Worm (Caenorhabditis elegans) whole organism, young adult: Measurements from ENCODE around the gene ZC487.2.

Experiments
- B0336.3 ChIP-seq: fragments of 200-800 bp; sonication (Bioruptor generic); IDR thresholded peaks from 2 replicates; pipeline ENCODE4 v1.3.6; 2022; ENCODE audit warnings: missing genetic modification characterization, missing compliant biosample characterization
- C17E4.6 ChIP-seq: fragments of 200-800 bp; sonication (Bioruptor generic); IDR thresholded peaks from 2 replicates; pipeline ENCODE4 v1.3.6; 2022; ENCODE audit warnings: missing genetic modification reagents, missing genetic modification characterization, missing compliant biosample characterization
- F55B11.4 ChIP-seq: sonication (generic microtip); optimal IDR thresholded peaks from 2 replicates; lab custom pipeline; 2016; ENCODE audit warnings: missing compliant biosample characterization, missing genetic modification characterization, borderline replicate concordance; ENCODE audit not compliant: insufficient read depth
- F57C9.4 ChIP-seq: sonication (generic microtip); optimal IDR thresholded peaks from 2 replicates; lab custom pipeline; 2017; ENCODE audit warnings: mild to moderate bottlenecking, missing genetic modification characterization, missing compliant biosample characterization
- Y53F4B.3 ChIP-seq: fragments of 200-800 bp; sonication (Bioruptor generic); IDR thresholded peaks from 2 replicates; pipeline ENCODE4 v1.3.6; 2022; ENCODE audit warnings: missing genetic modification reagents, missing genetic modification characterization, missing compliant biosample characterization
- Y67H2A.10 ChIP-seq: fragments of 200-800 bp; sonication (Bioruptor generic); conservative IDR thresholded peaks from 2 replicates; pipeline ENCODE4 v1.3.6; 2022; ENCODE audit warnings: missing genetic modification reagents, missing genetic modification characterization, missing compliant biosample characterization
- ZK185.1 ChIP-seq: sonication (generic microtip); optimal IDR thresholded peaks from 2 replicates; lab custom pipeline; 2016; ENCODE audit warnings: mild to moderate bottlenecking, missing genetic modification characterization, missing compliant biosample characterization; ENCODE audit not compliant: poor library complexity, severe bottlenecking
- ama-1 ChIP-seq, 3 experiments: fragments of 150-350 bp in 1 of 3; sonication (generic microtip) in 2 of 3; optimal IDR thresholded peaks; 2 replicates each; lab custom pipeline; 2014 to 2018; ENCODE audit warnings: missing biosample characterization in 2 of 3, missing genetic modification characterization in 2 of 3, missing genetic modification reagents in 2 of 3
- aptf-3 ChIP-seq: fragments of 200-800 bp; sonication (Bioruptor generic); IDR thresholded peaks from 2 replicates; pipeline ENCODE4 v1.3.6; 2022; ENCODE audit warnings: missing genetic modification characterization, missing compliant biosample characterization
- attf-6 ChIP-seq: fragments of 200-800 bp; sonication (Bioruptor generic); IDR thresholded peaks from 2 replicates; pipeline ENCODE4 v1.3.6; 2022; ENCODE audit warnings: missing genetic modification reagents, missing genetic modification characterization, missing compliant biosample characterization
- bed-1 ChIP-seq: fragments of 200-800 bp; sonication (Bioruptor generic); IDR thresholded peaks from 2 replicates; pipeline ENCODE4 v1.3.6; 2022; ENCODE audit warnings: missing genetic modification reagents, missing genetic modification characterization, missing compliant biosample characterization
- ccch-3 ChIP-seq: fragments of 200-800 bp; sonication (Bioruptor generic); optimal IDR thresholded peaks from 2 replicates; lab custom pipeline; 2018; ENCODE audit warnings: mild to moderate bottlenecking, missing genetic modification characterization, missing compliant biosample characterization
- ceh-100 ChIP-seq: fragments of 200-800 bp; sonication (Bioruptor generic); IDR thresholded peaks from 2 replicates; pipeline ENCODE4 v1.3.6; 2022; ENCODE audit warnings: missing genetic modification reagents, missing genetic modification characterization, missing compliant biosample characterization
- die-1 ChIP-seq: sonication (generic microtip); optimal IDR thresholded peaks from 2 replicates; lab custom pipeline; 2016; ENCODE audit warnings: missing genotype, mild to moderate bottlenecking, missing genetic modification characterization, missing compliant biosample characterization
- dox-1 ChIP-seq: fragments of 200-800 bp; sonication (Bioruptor generic); IDR thresholded peaks from 2 replicates; pipeline ENCODE4 v1.3.6; 2022; ENCODE audit warnings: missing genetic modification reagents, missing genetic modification characterization, missing compliant biosample characterization
- dpff-1 ChIP-seq: sonication (generic microtip); optimal IDR thresholded peaks from 2 replicates; lab custom pipeline; 2017; ENCODE audit warnings: mild to moderate bottlenecking, missing genetic modification characterization, missing compliant biosample characterization
- egl-44 ChIP-seq: fragments of 200-800 bp; sonication (Bioruptor generic); IDR thresholded peaks from 2 replicates; pipeline ENCODE4 v1.3.6; 2022; ENCODE audit warnings: missing genetic modification reagents, missing genetic modification characterization, missing compliant biosample characterization
- ekl-4 ChIP-seq: fragments of 200-800 bp; sonication (Bioruptor generic); IDR thresholded peaks from 2 replicates; pipeline ENCODE4 v1.3.6; 2022; ENCODE audit warnings: missing genetic modification reagents, missing genetic modification characterization, missing compliant biosample characterization
- ets-4 ChIP-seq: fragments of 200-800 bp; sonication (Bioruptor generic); optimal IDR thresholded peaks from 2 replicates; lab custom pipeline; 2018; ENCODE audit warnings: mild to moderate bottlenecking, missing genetic modification characterization, missing compliant biosample characterization
- him-1 ChIP-seq: sonication (generic microtip); optimal IDR thresholded peaks from 2 replicates; lab custom pipeline; 2016; ENCODE audit warnings: missing genotype, missing genetic modification reagents, missing genetic modification characterization, missing compliant biosample characterization
- let-526 ChIP-seq: fragments of 200-800 bp; sonication (Bioruptor generic); IDR thresholded peaks from 2 replicates; pipeline ENCODE4 v1.3.6; 2022; ENCODE audit warnings: missing genetic modification reagents, missing genetic modification characterization, missing compliant biosample characterization
- let-607 ChIP-seq, 2 experiments: fragments of 200-800 bp in 1 of 2; sonication (Bioruptor generic) in 1 of 2; sonication (generic microtip) in 1 of 2; optimal IDR thresholded peaks; 2 replicates each; lab custom pipeline; 2016 to 2018; ENCODE audit warnings: mild to moderate bottlenecking in 2 of 2, missing compliant biosample characterization in 2 of 2, missing genetic modification characterization in 2 of 2, moderate library complexity in 2 of 2, missing genotype in 1 of 2
- lsl-1 ChIP-seq: fragments of 200-800 bp; sonication (Bioruptor generic); optimal IDR thresholded peaks from 2 replicates; lab custom pipeline; 2018; ENCODE audit warnings: mild to moderate bottlenecking, missing genetic modification characterization, moderate library complexity, missing compliant biosample characterization
- madf-10 ChIP-seq: sonication (generic microtip); optimal IDR thresholded peaks from 2 replicates; lab custom pipeline; 2016; ENCODE audit warnings: mild to moderate bottlenecking, missing genetic modification characterization, missing compliant biosample characterization
- madf-6 ChIP-seq: fragments of 200-800 bp; sonication (Bioruptor generic); IDR thresholded peaks from 2 replicates; pipeline ENCODE4 v1.3.6; 2022; ENCODE audit warnings: missing genetic modification reagents, missing genetic modification characterization, missing compliant biosample characterization
- mes-4 ChIP-seq: sonication (generic microtip); optimal IDR thresholded peaks from 2 replicates; lab custom pipeline; 2016; ENCODE audit warnings: missing genotype, missing genetic modification characterization, missing compliant biosample characterization
- repo-1 ChIP-seq: sonication (generic microtip); optimal IDR thresholded peaks from 2 replicates; lab custom pipeline; 2017; ENCODE audit warnings: mild to moderate bottlenecking, missing genetic modification characterization, missing compliant biosample characterization
- snpc-1.1 ChIP-seq: sonication (generic microtip); optimal IDR thresholded peaks from 2 replicates; lab custom pipeline; 2017; ENCODE audit warnings: missing genetic modification characterization, mild to moderate bottlenecking, missing compliant biosample characterization, antibody characterized with exemption, moderate library complexity, missing genotype, missing genetic modification reagents; ENCODE audit not compliant: insufficient read depth
- tbx-9 ChIP-seq: sonication (generic microtip); optimal IDR thresholded peaks from 2 replicates; lab custom pipeline; 2016; ENCODE audit warnings: borderline replicate concordance, missing genetic modification characterization, inconsistent platforms, missing compliant biosample characterization
- tlf-1 ChIP-seq: fragments of 200-800 bp; sonication (Bioruptor generic); optimal IDR thresholded peaks from 2 replicates; lab custom pipeline; 2018; ENCODE audit warnings: mild to moderate bottlenecking, missing genetic modification characterization, missing compliant biosample characterization
- unc-130 ChIP-seq: sonication (generic microtip); optimal IDR thresholded peaks from 2 replicates; lab custom pipeline; 2016; ENCODE audit warnings: missing genetic modification reagents, missing genetic modification characterization, missing compliant biosample characterization
- zfh-2 ChIP-seq: fragments of 200-800 bp; sonication (Bioruptor generic); conservative IDR thresholded peaks from 2 replicates; pipeline ENCODE4 v1.3.6; 2022; ENCODE audit warnings: missing genetic modification reagents, missing genetic modification characterization, missing compliant biosample characterization
- ztf-18 ChIP-seq: sonication (generic microtip); optimal IDR thresholded peaks from 2 replicates; lab custom pipeline; 2016; ENCODE audit warnings: missing genotype, mild to moderate bottlenecking, missing genetic modification characterization, missing compliant biosample characterization
- ztf-25 ChIP-seq: fragments of 200-800 bp; sonication (Bioruptor generic); IDR thresholded peaks from 2 replicates; pipeline ENCODE4 v1.3.6; 2022; ENCODE audit warnings: missing genetic modification reagents, missing genetic modification characterization, missing compliant biosample characterization
- ztf-26 ChIP-seq: sonication (generic microtip); optimal IDR thresholded peaks from 2 replicates; lab custom pipeline; 2017; ENCODE audit warnings: missing genetic modification characterization, missing compliant biosample characterization
- ztf-28 ChIP-seq: fragments of 200-800 bp; sonication (Bioruptor generic); IDR thresholded peaks from 2 replicates; pipeline ENCODE4 v1.3.6; 2022; ENCODE audit warnings: missing genetic modification reagents, missing genetic modification characterization, missing compliant biosample characterization
- ztf-3 ChIP-seq: fragments of 200-800 bp; sonication (Bioruptor generic); optimal IDR thresholded peaks from 2 replicates; lab custom pipeline; 2018; ENCODE audit warnings: mild to moderate bottlenecking, missing genetic modification characterization, missing compliant biosample characterization

ZC487.2 gene

ce11 chrV:6722378-6722777, at the start of gene ZC487.2:
Gene ZC487.2, minus strand, starts transcription at chrV:6722478.
- TF ChIP-seq madf-10 (tag; lab: Kevin White, UChicago) (no peak), aptf-3 (GFP tag; lab: Robert Waterston, UW) (no peak), unc-130 (GFP tag; lab: Kevin White, UChicago) (no peak)

DNA sequence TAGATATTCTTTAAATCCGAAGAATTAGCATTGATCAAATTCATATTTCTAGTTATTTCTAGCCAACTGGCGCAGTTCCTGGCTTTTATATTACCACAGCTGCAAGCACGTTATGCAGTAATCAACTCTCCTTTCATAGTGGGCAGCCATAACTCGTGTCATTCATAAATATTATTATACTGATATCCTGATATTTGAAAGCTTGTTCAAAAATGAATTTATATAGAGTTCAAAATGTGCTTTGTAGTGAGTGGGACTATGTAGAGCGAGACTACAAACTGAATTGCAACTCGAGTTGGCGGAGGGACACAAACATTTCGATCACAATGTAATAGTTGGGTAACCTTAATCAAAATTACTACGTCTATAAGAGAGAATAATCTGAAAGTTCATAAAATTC, 49.4 kb upstream of the ZC487.2 start, which contains the start of gene srh-30:
srh-30 (minus strand) TSS at position 101 of the 400 bp plus-strand sequence.
- TF ChIP-seq repo-1 (tag; lab: Kevin White, UChicago): no peak
- no peak for TF ChIP-seq ets-4 (GFP tag; lab: Kevin White, UChicago)
- TF ChIP-seq ZK185.1: no peak
- TF ChIP-seq ama-1 (optimal IDR thresholded peaks at IDR 0.05; lab: Kevin White, UChicago): no peak
- no peak for TF ChIP-seq ama-1 (GFP tag; optimal IDR thresholded peaks at IDR 0.05; lab: Kevin White, UChicago)
- TF ChIP-seq ceh-100 (GFP tag; lab: Robert Waterston, UW): no peak
- no peak for TF ChIP-seq unc-130 (GFP tag; lab: Kevin White, UChicago)
- TF ChIP-seq tlf-1 (GFP tag; lab: Kevin White, UChicago): no peak
- TF ChIP-seq ztf-3 (GFP tag; lab: Kevin White, UChicago): no peak
- no peak for TF ChIP-seq zfh-2 (GFP tag; lab: Robert Waterston, UW)
- TF ChIP-seq mes-4 (tag; lab: Kevin White, UChicago): no peak
- no peak for TF ChIP-seq madf-10 (tag; lab: Kevin White, UChicago)
- no peak for TF ChIP-seq lsl-1
- TF ChIP-seq F57C9.4 (tag; lab: Kevin White, UChicago): no peak
- TF ChIP-seq ztf-25 (GFP tag; lab: Robert Waterston, UW): no peak
- TF ChIP-seq, all 124 proteins: peak for 0

DNA sequence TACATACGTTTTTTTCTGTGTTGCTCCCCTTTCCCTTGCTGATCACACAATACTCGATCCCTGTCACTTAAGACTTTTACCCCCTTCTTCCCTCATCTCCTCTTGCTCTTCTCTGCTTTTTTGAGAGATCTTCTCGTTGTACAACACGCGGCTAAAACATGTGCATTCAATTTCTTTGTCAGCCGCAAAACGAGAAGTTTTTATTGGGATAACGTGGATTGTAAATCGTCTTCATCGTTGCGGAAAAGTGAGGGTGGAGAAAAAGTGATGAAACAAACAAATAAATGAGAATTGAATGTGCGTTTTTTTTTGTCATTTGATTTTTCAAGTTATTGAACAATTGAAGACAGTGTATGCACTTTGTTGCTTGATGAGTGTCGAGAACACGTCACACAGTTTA, 47.2 kb upstream of the ZC487.2 start:
- TF ChIP-seq Y53F4B.3 (GFP tag; lab: Robert Waterston, UW) (no peak), C17E4.6 (no peak), let-607 (tag; optimal IDR thresholded peaks at IDR 0.05; lab: Kevin White, UChicago) (no peak), dpff-1 (tag; lab: Kevin White, UChicago) (no peak), egl-44 (GFP tag; lab: Robert Waterston, UW) (no peak), let-526 (GFP tag; lab: Robert Waterston, UW) (no peak), bed-1 (GFP tag; lab: Robert Waterston, UW) (no peak), F55B11.4 (tag; lab: Kevin White, UChicago) (no peak), Y67H2A.10 (GFP tag; lab: Robert Waterston, UW) (no peak), tbx-9 (no peak), ekl-4 (GFP tag; lab: Robert Waterston, UW) (no peak), madf-6 (GFP tag; lab: Robert Waterston, UW) (no peak)

ce11 chrV:6768452-6768929, 46.2 kb upstream of the ZC487.2 start, which contains the start of the genes T25F10.1 and clik-1:
Gene T25F10.1, plus strand, starts transcription at chrV:6768502.
Gene clik-1, minus strand, starts transcription at chrV:6768732.
- TF ChIP-seq ztf-18 (tag; lab: Kevin White, UChicago): no peak
- no peak for TF ChIP-seq snpc-1.1 (tag; lab: Kevin White, UChicago)
- no peak for TF ChIP-seq attf-6 (GFP tag; lab: Robert Waterston, UW)
- no peak for TF ChIP-seq ztf-28 (GFP tag; lab: Robert Waterston, UW)
- TF ChIP-seq him-1 (tag; lab: Kevin White, UChicago): no peak
- TF ChIP-seq ccch-3 (GFP tag; lab: Kevin White, UChicago): no peak
- TF ChIP-seq B0336.3 (GFP tag; lab: Robert Waterston, UW): no peak
- TF ChIP-seq die-1 (tag; lab: Kevin White, UChicago): no peak
- TF ChIP-seq ztf-26 (tag; lab: Kevin White, UChicago): no peak
- no peak for TF ChIP-seq dox-1 (GFP tag; lab: Robert Waterston, UW)
- TF ChIP-seq, all 124 proteins: peak for 0
